Worm (Caenorhabditis elegans) whole organism, L1 larva: ENCODE measurements around the gene Y57G11C.46.

ENCODE experiments used
- F16B12.6 ChIP-seq: fragments of 150-350 bp; optimal IDR thresholded peaks from 2 replicates; lab custom pipeline; 2014; ENCODE audit warnings: missing biosample characterization, missing genetic modification characterization
- ama-1 ChIP-seq: fragments of 150-350 bp; optimal IDR thresholded peaks from 2 replicates; lab custom pipeline; 2014
- ceh-82 ChIP-seq, 3 experiments: fragments of 150-350 bp in 1 of 3; sonication (generic microtip) in 2 of 3; optimal IDR thresholded peaks; 2 replicates each; lab custom pipeline; 2014 to 2017; ENCODE audit warnings: missing biosample characterization in 3 of 3, missing genetic modification characterization in 3 of 3
- dpl-1 ChIP-seq, 3 experiments: fragments of 150-350 bp in 2 of 3; sonication (generic microtip) in 1 of 3; optimal IDR thresholded peaks; 2 replicates each; lab custom pipeline; 2014 to 2017; ENCODE audit warnings: missing biosample characterization in 3 of 3, missing genetic modification characterization in 3 of 3, missing genetic modification reagents in 3 of 3
- egl-27 ChIP-seq, 2 experiments: fragments of 150-350 bp in 1 of 2; sonication (generic microtip); optimal IDR thresholded peaks; 3 replicates each; lab custom pipeline; 2017 to 2018; ENCODE audit warnings: missing biosample characterization in 2 of 2, missing genetic modification characterization in 2 of 2, missing genetic modification reagents in 2 of 2
- fkh-10 ChIP-seq: sonication (generic microtip); optimal IDR thresholded peaks from 2 replicates; lab custom pipeline; 2017; ENCODE audit warnings: missing biosample characterization, missing genetic modification reagents, missing genetic modification characterization
- lin-39 ChIP-seq: fragments of 150-350 bp; optimal IDR thresholded peaks from 2 replicates; lab custom pipeline; 2014; ENCODE audit warnings: missing biosample characterization, missing genetic modification reagents, missing genetic modification characterization
- mep-1 ChIP-seq: fragments of 150-350 bp; optimal IDR thresholded peaks from 2 replicates; lab custom pipeline; 2014; ENCODE audit warnings: missing biosample characterization, missing genetic modification characterization
- nhr-90 ChIP-seq: sonication (generic microtip); optimal IDR thresholded peaks from 2 replicates; lab custom pipeline; 2016; ENCODE audit warnings: mild to moderate bottlenecking, missing genetic modification characterization, missing compliant biosample characterization; ENCODE audit not compliant: poor library complexity
- pqm-1 ChIP-seq: sonication (generic microtip); optimal IDR thresholded peaks from 3 replicates; lab custom pipeline; 2017; ENCODE audit warnings: missing biosample characterization, missing genetic modification characterization
- snpc-4 ChIP-seq: fragments of 150-350 bp; optimal IDR thresholded peaks from 2 replicates; lab custom pipeline; 2014; ENCODE audit warnings: missing biosample characterization, missing genetic modification characterization
- snu-23 ChIP-seq: sonication (generic microtip); optimal IDR thresholded peaks from 2 replicates; lab custom pipeline; 2016; ENCODE audit warnings: missing genetic modification characterization, missing compliant biosample characterization
- unc-62 ChIP-seq: fragments of 150-350 bp; optimal IDR thresholded peaks from 2 replicates; lab custom pipeline; 2014; ENCODE audit warnings: missing biosample characterization, missing genetic modification reagents, missing genetic modification characterization

- peak; percentile 38 for TF ChIP-seq ama-1 (lab: Kevin White, UChicago)
- no peak for TF ChIP-seq snpc-4 (tag; lab: Kevin White, UChicago)
- peak; percentile 45 for TF ChIP-seq nhr-90 (tag; lab: Kevin White, UChicago)
- no peak for TF ChIP-seq mep-1 (tag; lab: Kevin White, UChicago)
- no peak for TF ChIP-seq pqm-1 (tag; lab: Kevin White, UChicago)
- no peak for TF ChIP-seq lin-39
- TF ChIP-seq ceh-82 (tag; optimal IDR thresholded peaks at IDR 0.05; lab: Kevin White, UChicago) = no peak
- TF ChIP-seq egl-27 (tag; optimal IDR thresholded peaks at IDR 0.05; lab: Kevin White, UChicago) = no peak
- no peak for TF ChIP-seq fkh-10
- TF ChIP-seq F16B12.6 (tag; lab: Kevin White, UChicago) = no peak
- no peak for TF ChIP-seq snu-23 (GFP tag; lab: Kevin White, UChicago)
- TF ChIP-seq unc-62 (GFP tag; lab: Kevin White, UChicago) = no peak
- TF ChIP-seq dpl-1 (GFP tag; optimal IDR thresholded peaks at IDR 0.05; lab: Kevin White, UChicago) = no peak
These were observed 6.1 kb upstream of the Y57G11C.46 start for ce11 chrIV:14822267-14822666.
